Worm (Caenorhabditis elegans) whole organism, L4 larva: ENCODE results near the gene ncx-8.
A peak's percentile ranks its signal among the peaks of the same experiment; 100 is the strongest.

Source experiments
- daf-12 ChIP-seq: fragments of 150-350 bp; optimal IDR thresholded peaks from 2 replicates; lab custom pipeline; 2014; ENCODE audit warnings: missing biosample characterization, missing genetic modification reagents, missing genetic modification characterization
- unc-62 ChIP-seq, 3 experiments: fragments of 150-350 bp in 1 of 3; sonication (generic microtip); optimal IDR thresholded peaks in 2 of 3; peaks in 1 of 3; 1 replicate in 1 of 3; 2 replicates in 2 of 3; lab custom pipeline; 2014 to 2017; ENCODE audit warnings: missing biosample characterization in 3 of 3, missing genetic modification characterization in 3 of 3, missing genetic modification reagents in 3 of 3, missing genotype in 1 of 3

DNA sequence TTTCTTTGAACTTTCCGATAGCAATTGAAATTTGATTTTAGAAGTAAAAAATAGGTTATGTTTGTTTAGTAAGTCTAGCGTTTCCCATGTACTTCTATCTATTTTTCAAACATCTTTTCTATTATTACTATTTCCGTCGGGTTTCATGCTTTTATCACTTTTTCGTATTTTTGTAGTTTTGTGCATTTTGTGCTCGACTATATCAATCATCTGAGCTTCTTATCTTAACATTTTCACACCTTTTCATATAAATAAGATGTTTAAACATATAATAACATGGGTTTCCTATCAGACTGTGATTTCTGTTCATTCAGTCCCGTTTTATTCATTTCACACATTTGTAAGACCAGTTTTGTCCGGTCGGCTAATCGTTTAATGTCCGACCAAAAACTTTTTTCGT lies 31.1 kb upstream of the ncx-8 start:
- no peak for TF ChIP-seq daf-12
- peak in 1 of 2 experiments; percentile 77 for TF ChIP-seq unc-62 (GFP tag; optimal IDR thresholded peaks at IDR 0.05 in 1 of 2; lab: Kevin White, UChicago)
- no peak for TF ChIP-seq unc-62 (tag; optimal IDR thresholded peaks at IDR 0.05; lab: Kevin White, UChicago)
